5 worm cellular contexts compared by ENCODE assay signal in the genomic region with DNA sequence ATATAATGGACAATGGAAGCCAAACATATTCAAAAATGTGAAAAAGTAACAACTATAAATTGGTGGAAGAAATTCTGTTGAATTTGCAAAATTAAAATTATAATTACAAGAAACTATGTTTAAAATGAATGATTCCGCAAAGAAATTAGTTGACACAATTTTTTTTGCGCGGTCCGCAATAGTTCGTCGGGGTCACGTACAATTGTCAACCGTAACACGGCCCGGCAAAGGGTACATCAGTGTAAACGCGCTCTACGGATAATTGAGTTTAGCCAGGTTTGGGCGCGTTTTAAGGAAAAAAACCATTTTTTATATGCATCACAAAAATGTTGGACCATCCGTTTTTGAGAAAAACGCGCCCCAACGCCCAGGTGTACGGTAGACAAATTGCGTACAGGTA.
TF ChIP-seq lines count a peak whose summit lies in the region.

No protein-coding gene starts in this region.

TF ChIP-seq in whole organism, L1 larva, 84 proteins besides CTCF, POLR2A, EP300 and RAD21:
- TF ChIP-seq ztf-4 (tag; optimal IDR thresholded peaks at IDR 0.05; lab: Kevin White, UChicago) (no peak), ceh-90 (tag; optimal IDR thresholded peaks at IDR 0.05; lab: Kevin White, UChicago) (no peak), C16A3.4 (tag; optimal IDR thresholded peaks at IDR 0.05; lab: Kevin White, UChicago) (no peak), lsy-2 (tag; optimal IDR thresholded peaks at IDR 0.05; lab: Kevin White, UChicago) (peak; percentile 6 to 88), efl-3 (GFP tag; optimal IDR thresholded peaks at IDR 0.05; lab: Kevin White, UChicago) (no peak), F16B12.6 (tag; optimal IDR thresholded peaks at IDR 0.05; lab: Kevin White, UChicago) (peak; percentile 9), nhr-85 (tag; lab: Kevin White, UChicago) (peak; percentile 0), lin-35 (GFP tag; optimal IDR thresholded peaks at IDR 0.05; lab: Kevin White, UChicago) (peak in 1 of 2 experiments; percentile 5), sox-4 (tag; optimal IDR thresholded peaks at IDR 0.05; lab: Kevin White, UChicago) (no peak), nhr-71 (tag; optimal IDR thresholded peaks at IDR 0.05; lab: Kevin White, UChicago) (no peak)

TF ChIP-seq in whole organism, L3 larva, 47 proteins besides CTCF, POLR2A, EP300 and RAD21:
- no peak for TF ChIP-seq nfya-1 (tag; optimal IDR thresholded peaks at IDR 0.05; lab: Kevin White, UChicago; ENCODE audit: insufficient read depth)
- TF ChIP-seq elt-2 (tag; optimal IDR thresholded peaks at IDR 0.05; lab: Kevin White, UChicago): peak; percentile 6
- TF ChIP-seq skn-1 (tag; optimal IDR thresholded peaks at IDR 0.05; lab: Kevin White, UChicago): no peak
- TF ChIP-seq jun-1 (tag; optimal IDR thresholded peaks at IDR 0.05; lab: Kevin White, UChicago): no peak
- peak; percentile 53 for TF ChIP-seq pha-4 (tag; optimal IDR thresholded peaks at IDR 0.05; lab: Kevin White, UChicago)
- TF ChIP-seq nhr-12 (tag; optimal IDR thresholded peaks at IDR 0.05; lab: Kevin White, UChicago): no peak
- no peak for TF ChIP-seq hmg-11 (tag; optimal IDR thresholded peaks at IDR 0.05; lab: Kevin White, UChicago)
- TF ChIP-seq egl-27 (tag; optimal IDR thresholded peaks at IDR 0.05; lab: Kevin White, UChicago): no peak
- TF ChIP-seq zag-1 (tag; optimal IDR thresholded peaks at IDR 0.05; lab: Kevin White, UChicago): no peak
- TF ChIP-seq daf-12 (tag; optimal IDR thresholded peaks at IDR 0.05; lab: Kevin White, UChicago): no peak
- TF ChIP-seq ceh-28 (tag; optimal IDR thresholded peaks at IDR 0.05; lab: Kevin White, UChicago): no peak

TF ChIP-seq in whole organism, L4 larva, 104 proteins besides CTCF, POLR2A, EP300 and RAD21:
- no peak for TF ChIP-seq zip-11 (GFP tag; IDR thresholded peaks at IDR 0.05; lab: Robert Waterston, UW)
- no peak for TF ChIP-seq dmd-8 (GFP tag; IDR thresholded peaks at IDR 0.05; lab: Robert Waterston, UW)
- TF ChIP-seq dmd-6 (GFP tag; IDR thresholded peaks at IDR 0.05; lab: Robert Waterston, UW): no peak
- no peak for TF ChIP-seq F37D6.2 (tag; optimal IDR thresholded peaks at IDR 0.05; lab: Kevin White, UChicago)
- peak; percentile 16 for TF ChIP-seq hlh-11 (tag; optimal IDR thresholded peaks at IDR 0.05; lab: Kevin White, UChicago)
- TF ChIP-seq lin-38 (GFP tag; IDR thresholded peaks at IDR 0.05; lab: Robert Waterston, UW): peak; percentile 67
- no peak for TF ChIP-seq madf-5 (GFP tag; IDR thresholded peaks at IDR 0.05; lab: Robert Waterston, UW)
- no peak for TF ChIP-seq nhr-111 (GFP tag; optimal IDR thresholded peaks at IDR 0.05; lab: Kevin White, UChicago)
- no peak for TF ChIP-seq ztf-11 (tag; optimal IDR thresholded peaks at IDR 0.05; lab: Kevin White, UChicago)
- TF ChIP-seq ZK337.2 (GFP tag; IDR thresholded peaks at IDR 0.05; lab: Robert Waterston, UW): no peak
- peak in 1 of 2 experiments; percentile 79 for TF ChIP-seq lsy-2 (tag; optimal IDR thresholded peaks at IDR 0.05; lab: Kevin White, UChicago)
- TF ChIP-seq nhr-11 (tag; optimal IDR thresholded peaks at IDR 0.05; lab: Kevin White, UChicago): no peak
- no peak for TF ChIP-seq mes-2 (tag; optimal IDR thresholded peaks at IDR 0.05; lab: Kevin White, UChicago; ENCODE audit: poor library complexity, severe bottlenecking)

TF ChIP-seq in whole organism, mixed stage, embryonic, 35 proteins besides CTCF, POLR2A, EP300 and RAD21:
- TF ChIP-seq ceh-43 (GFP tag; optimal IDR thresholded peaks at IDR 0.05; lab: Kevin White, UChicago) (no peak), M03D4.4 (tag; optimal IDR thresholded peaks at IDR 0.05; lab: Kevin White, UChicago) (no peak), mep-1 (tag; optimal IDR thresholded peaks at IDR 0.05; lab: Kevin White, UChicago) (no peak), lsy-2 (tag; optimal IDR thresholded peaks at IDR 0.05; lab: Kevin White, UChicago) (peak; percentile 56), nhr-237 (tag; optimal IDR thresholded peaks at IDR 0.05; lab: Kevin White, UChicago) (no peak), snpc-4 (tag; optimal IDR thresholded peaks at IDR 0.05; lab: Kevin White, UChicago) (no peak)

TF ChIP-seq in whole organism, young adult, 124 proteins besides CTCF, POLR2A, EP300 and RAD21:
- no peak for TF ChIP-seq lin-26 (GFP tag; IDR thresholded peaks at IDR 0.05; lab: Robert Waterston, UW)
- TF ChIP-seq nfya-2 (GFP tag; IDR thresholded peaks at IDR 0.05; lab: Robert Waterston, UW): no peak
- no peak for TF ChIP-seq zim-3 (tag; optimal IDR thresholded peaks at IDR 0.05; lab: Kevin White, UChicago)
- TF ChIP-seq egl-18 (GFP tag; IDR thresholded peaks at IDR 0.05; lab: Robert Waterston, UW): no peak
- TF ChIP-seq pbrm-1 (GFP tag; IDR thresholded peaks at IDR 0.05; lab: Robert Waterston, UW): no peak
- no peak for TF ChIP-seq zfh-2 (GFP tag; conservative IDR thresholded peaks at IDR 0.05; lab: Robert Waterston, UW)
- TF ChIP-seq C17E4.6 (GFP tag; IDR thresholded peaks at IDR 0.05; lab: Robert Waterston, UW): no peak
- TF ChIP-seq rpc-1 (optimal IDR thresholded peaks at IDR 0.05; lab: Kevin White, UChicago): no peak
- TF ChIP-seq rpc-1 (tag; optimal IDR thresholded peaks at IDR 0.05; lab: Kevin White, UChicago): no peak
- no peak for TF ChIP-seq F39B2.1 (GFP tag; IDR thresholded peaks at IDR 0.05; lab: Robert Waterston, UW)
- TF ChIP-seq hmg-1.2 (GFP tag; IDR thresholded peaks at IDR 0.05; lab: Robert Waterston, UW): peak; percentile 21; the same call in 1 of the 2 replicates
- no peak for TF ChIP-seq B0035.1 (tag; optimal IDR thresholded peaks at IDR 0.05; lab: Kevin White, UChicago)
- no peak for TF ChIP-seq dox-1 (GFP tag; IDR thresholded peaks at IDR 0.05; lab: Robert Waterston, UW)
- no peak for TF ChIP-seq C06A6.2 (GFP tag; conservative IDR thresholded peaks at IDR 0.05; lab: Robert Waterston, UW)
- peak; percentile 69 for TF ChIP-seq mcd-1 (GFP tag; IDR thresholded peaks at IDR 0.05; lab: Robert Waterston, UW)
- TF ChIP-seq ceh-100 (GFP tag; IDR thresholded peaks at IDR 0.05; lab: Robert Waterston, UW): no peak
- TF ChIP-seq madf-10 (tag; optimal IDR thresholded peaks at IDR 0.05; lab: Kevin White, UChicago): no peak
